Worm (Caenorhabditis elegans) whole organism, L3 larva: ENCODE data around the gene F55C12.2.

Experiments
- fos-1 ChIP-seq: fragments of 150-350 bp; optimal IDR thresholded peaks from 2 replicates; lab custom pipeline; 2014; ENCODE audit warnings: missing biosample characterization, missing genetic modification characterization
- jun-1 ChIP-seq: fragments of 150-350 bp; optimal IDR thresholded peaks from 2 replicates; lab custom pipeline; 2014; ENCODE audit warnings: missing biosample characterization, missing genetic modification reagents, missing genetic modification characterization
- lin-15B ChIP-seq: fragments of 150-350 bp; optimal IDR thresholded peaks from 2 replicates; lab custom pipeline; 2014; ENCODE audit warnings: missing biosample characterization, missing genetic modification characterization
- nfya-1 ChIP-seq: sonication (generic microtip); optimal IDR thresholded peaks from 2 replicates; lab custom pipeline; 2017; ENCODE audit warnings: missing genetic modification characterization, mild to moderate bottlenecking, missing compliant biosample characterization, antibody characterized with exemption, moderate library complexity; ENCODE audit not compliant: insufficient read depth
- pha-4 ChIP-seq: fragments of 150-350 bp; optimal IDR thresholded peaks from 2 replicates; lab custom pipeline; 2014; ENCODE audit warnings: missing biosample characterization, missing genetic modification reagents, missing genetic modification characterization
- pqm-1 ChIP-seq: fragments of 150-350 bp; optimal IDR thresholded peaks from 2 replicates; lab custom pipeline; 2017; ENCODE audit warnings: missing biosample characterization, missing genetic modification characterization, inconsistent platforms
- tbx-2 ChIP-seq: sonication (generic microtip); optimal IDR thresholded peaks from 2 replicates; lab custom pipeline; 2016; ENCODE audit warnings: mild to moderate bottlenecking, missing genetic modification characterization, missing compliant biosample characterization
- unc-39 ChIP-seq: sonication (generic microtip); optimal IDR thresholded peaks from 4 replicates; lab custom pipeline; 2017; ENCODE audit warnings: missing biosample characterization, missing genetic modification characterization

Gene F55C12.2

ce11 chrII:5921620-5922019 lies 45.0 kb downstream of the F55C12.2 start, which contains the start of gene vrk-1:
TSS of gene vrk-1 (plus strand) at chrII:5921967.
- TF ChIP-seq fos-1 (tag; lab: Kevin White, UChicago), result no peak
- no peak for TF ChIP-seq pha-4 (tag; lab: Kevin White, UChicago)
- no peak for TF ChIP-seq pqm-1 (tag; lab: Kevin White, UChicago)
- TF ChIP-seq lin-15B, result no peak
- TF ChIP-seq tbx-2 (tag; lab: Kevin White, UChicago), result no peak
- TF ChIP-seq jun-1 (tag; lab: Kevin White, UChicago), result no peak
- no peak for TF ChIP-seq nfya-1 (tag; lab: Kevin White, UChicago)
- TF ChIP-seq unc-39 (tag; lab: Kevin White, UChicago), result no peak
